Worm (Caenorhabditis elegans) whole organism, early embryonic: ENCODE measurements around the gene Y62E10A.13.

ENCODE experiments used
- B0310.2 ChIP-seq: sonication (generic microtip); optimal IDR thresholded peaks from 2 replicates; lab custom pipeline; 2016; ENCODE audit warnings: mild to moderate bottlenecking, missing genetic modification characterization, missing compliant biosample characterization
- F13C5.2 ChIP-seq: sonication (generic microtip); optimal IDR thresholded peaks from 2 replicates; lab custom pipeline; 2017; ENCODE audit warnings: mild to moderate bottlenecking, missing genetic modification characterization, inconsistent platforms, missing compliant biosample characterization
- aly-1 ChIP-seq: sonication (generic microtip); optimal IDR thresholded peaks from 2 replicates; lab custom pipeline; 2016; ENCODE audit warnings: missing genetic modification characterization, missing compliant biosample characterization
- ama-1 ChIP-seq: fragments of 150-350 bp; optimal IDR thresholded peaks from 2 replicates; lab custom pipeline; 2014
- ceh-13 ChIP-seq: fragments of 200-800 bp; sonication (Bioruptor generic); optimal IDR thresholded peaks from 2 replicates; lab custom pipeline; 2018; ENCODE audit warnings: mild to moderate bottlenecking, missing genetic modification characterization, missing compliant biosample characterization
- ceh-36 ChIP-seq: sonication (generic microtip); optimal IDR thresholded peaks from 2 replicates; lab custom pipeline; 2016; ENCODE audit warnings: missing genetic modification characterization, inconsistent platforms, missing compliant biosample characterization
- ets-7 ChIP-seq: sonication (generic microtip); optimal IDR thresholded peaks from 2 replicates; lab custom pipeline; 2016; ENCODE audit warnings: missing genotype, missing genetic modification characterization, missing compliant biosample characterization
- flt-1 ChIP-seq: fragments of 200-800 bp; sonication (Bioruptor generic); IDR thresholded peaks from 2 replicates; pipeline ENCODE4 v1.3.6; 2022; ENCODE audit warnings: missing genetic modification characterization, missing compliant biosample characterization
- hmbx-1 ChIP-seq: sonication (generic microtip); optimal IDR thresholded peaks from 2 replicates; lab custom pipeline; 2016; ENCODE audit warnings: mild to moderate bottlenecking, missing genetic modification characterization, missing compliant biosample characterization
- hmg-4 ChIP-seq: fragments of 200-800 bp; sonication (Bioruptor generic); optimal IDR thresholded peaks from 2 replicates; lab custom pipeline; 2018; ENCODE audit warnings: mild to moderate bottlenecking, missing genetic modification characterization, missing compliant biosample characterization
- hnd-1 ChIP-seq: sonication (generic microtip); optimal IDR thresholded peaks from 2 replicates; lab custom pipeline; 2016; ENCODE audit warnings: missing genetic modification characterization, missing compliant biosample characterization
- pes-1 ChIP-seq: fragments of 200-800 bp; sonication (Bioruptor generic); IDR thresholded peaks from 2 replicates; pipeline ENCODE4 v1.3.6; 2022; ENCODE audit warnings: missing genetic modification reagents, missing genetic modification characterization, missing compliant biosample characterization
- scrt-1 ChIP-seq: fragments of 200-800 bp; sonication (Bioruptor generic); IDR thresholded peaks from 2 replicates; pipeline ENCODE4 v1.3.6; 2022; ENCODE audit warnings: missing genetic modification characterization, missing compliant biosample characterization
- sea-1 ChIP-seq: fragments of 200-800 bp; sonication (Bioruptor generic); conservative IDR thresholded peaks from 2 replicates; pipeline ENCODE4 v1.3.6; 2022; ENCODE audit warnings: missing genetic modification characterization, missing compliant biosample characterization
- tbx-11 ChIP-seq: fragments of 200-800 bp; sonication (Bioruptor generic); IDR thresholded peaks from 2 replicates; pipeline ENCODE4 v1.3.6; 2022; ENCODE audit warnings: missing genetic modification characterization, missing compliant biosample characterization
- tbx-37 ChIP-seq: fragments of 200-800 bp; sonication (Bioruptor generic); conservative IDR thresholded peaks from 2 replicates; pipeline ENCODE4 v1.3.6; 2022; ENCODE audit warnings: missing genetic modification reagents, missing genetic modification characterization, missing compliant biosample characterization
- tra-4 ChIP-seq: sonication (generic microtip); optimal IDR thresholded peaks from 2 replicates; lab custom pipeline; 2017; ENCODE audit warnings: missing genetic modification characterization, missing compliant biosample characterization

The Y62E10A.13 gene

DNA sequence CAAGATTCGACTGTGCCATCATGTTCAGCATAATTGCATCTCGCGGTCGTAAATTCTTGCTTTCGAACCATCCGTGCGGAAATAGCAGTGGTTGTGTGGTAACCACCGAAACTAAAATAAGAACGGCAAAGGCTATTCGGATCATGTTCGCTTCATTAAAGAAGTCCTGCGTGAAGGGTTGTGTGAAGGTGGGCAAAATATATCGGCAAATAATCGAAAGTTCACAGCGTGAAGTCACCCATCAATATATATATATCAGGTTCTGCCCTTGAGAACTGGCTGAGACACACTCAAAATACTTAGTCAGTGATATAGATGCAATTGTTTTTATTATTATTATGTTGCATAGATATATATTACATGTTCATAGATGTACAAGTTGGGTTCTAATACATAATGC lies 9.2 kb upstream of the Y62E10A.13 start, which contains the start of gene Y62E10A.19:
TSS of gene Y62E10A.19 (minus strand) at position 289 of the 400 bp plus-strand sequence.
- no peak for TF ChIP-seq pes-1 (GFP tag; lab: Robert Waterston, UW)
- no peak for TF ChIP-seq ceh-13 (GFP tag; lab: Kevin White, UChicago)
- TF ChIP-seq ceh-36 = no peak

DNA sequence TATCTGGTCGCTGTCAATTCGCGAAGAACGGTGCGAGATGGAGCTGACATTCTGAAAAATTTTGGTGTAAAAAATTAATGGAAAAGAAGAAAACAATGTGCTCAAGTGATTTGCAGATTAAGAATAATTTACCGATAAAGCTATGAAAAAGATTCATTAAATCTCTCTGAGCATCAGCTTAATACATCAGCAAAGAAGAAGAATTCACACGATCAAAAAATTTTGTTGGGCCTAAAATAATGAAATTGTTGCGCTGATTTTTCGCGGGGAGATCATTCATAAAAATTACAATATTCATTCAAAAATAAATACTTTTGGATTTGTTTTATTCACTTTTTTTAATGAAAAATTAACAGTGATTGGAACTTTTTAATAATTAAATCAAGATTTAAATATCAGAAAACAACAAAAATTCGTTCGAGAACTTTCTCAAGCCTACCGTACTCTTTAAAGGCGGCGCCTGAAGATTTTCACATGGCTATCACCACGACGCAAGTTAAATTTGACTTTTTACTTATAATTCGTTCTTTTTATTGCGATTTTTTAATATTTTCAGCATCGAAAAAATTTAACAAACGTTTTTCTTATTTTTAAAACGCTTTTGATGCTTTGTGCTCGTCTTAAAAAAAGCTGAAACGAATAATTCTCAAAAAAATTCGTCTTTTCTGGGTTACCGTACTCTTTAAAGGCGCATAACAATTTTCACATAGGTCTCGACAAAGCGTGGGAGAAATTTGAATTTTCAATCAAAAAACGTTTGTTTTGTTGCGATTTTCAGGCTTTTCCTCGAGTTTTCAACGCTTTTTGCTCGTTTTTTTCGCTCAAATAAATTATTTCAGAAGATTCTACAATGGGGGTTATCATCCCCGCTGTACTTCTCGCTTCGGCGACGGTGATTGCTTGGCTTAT lies 1.9 kb upstream of the Y62E10A.13 start, which contains the start of the genes memi-2 and cyp-31A5:
TSS of gene memi-2 (minus strand) at position 51 of the 909 bp plus-strand sequence.
TSS of gene cyp-31A5 (plus strand) at position 834 of the 909 bp plus-strand sequence.
- TF ChIP-seq pes-1 (GFP tag; lab: Robert Waterston, UW) (no peak), ets-7 (tag; lab: Kevin White, UChicago) (no peak), hmbx-1 (tag; lab: Kevin White, UChicago) (no peak), hmg-4 (GFP tag; lab: Kevin White, UChicago) (no peak), aly-1 (tag; lab: Kevin White, UChicago) (no peak), ceh-13 (GFP tag; lab: Kevin White, UChicago) (no peak), hnd-1 (tag; lab: Kevin White, UChicago) (no peak), F13C5.2 (tag; lab: Kevin White, UChicago) (no peak), tra-4 (tag; lab: Kevin White, UChicago) (no peak), tbx-37 (no peak), ceh-36 (no peak), sea-1 (no peak), scrt-1 (no peak), tbx-11 (no peak), ama-1 (lab: Kevin White, UChicago) (no peak), flt-1 (GFP tag; lab: Robert Waterston, UW) (no peak), B0310.2 (tag; lab: Kevin White, UChicago) (no peak)

- TF ChIP-seq hnd-1 (tag; lab: Kevin White, UChicago) (no peak), ama-1 (lab: Kevin White, UChicago) (no peak)
Measured at ce11 chrIV:13396375-13396774, 2.5 kb downstream of the Y62E10A.13 start.

DNA sequence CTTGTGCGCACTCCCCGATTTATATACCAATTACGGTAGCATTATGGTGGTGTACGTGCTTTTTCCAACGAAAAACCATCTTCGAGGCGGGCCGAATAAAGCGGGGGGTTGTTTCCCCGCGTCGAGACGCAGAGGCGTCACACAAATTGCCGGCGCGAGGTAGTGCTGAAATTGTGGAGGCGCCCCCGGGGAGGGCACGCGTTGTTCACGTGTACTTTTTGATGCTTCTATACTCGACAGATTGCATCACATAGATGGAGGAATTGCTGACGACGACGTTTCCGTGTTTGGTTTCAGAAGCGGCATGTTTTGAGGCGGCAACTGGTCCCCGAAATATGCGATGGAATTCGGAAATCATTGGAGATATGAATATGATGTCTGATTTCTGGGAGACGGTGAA lies 3.6 kb downstream of the Y62E10A.13 start:
- TF ChIP-seq aly-1 (tag; lab: Kevin White, UChicago) = no peak
- peak; percentile 53 for TF ChIP-seq hmg-4 (GFP tag; lab: Kevin White, UChicago)
- peak; percentile 10 for TF ChIP-seq F13C5.2 (tag; lab: Kevin White, UChicago)

- no peak for TF ChIP-seq hmg-4 (GFP tag; lab: Kevin White, UChicago)
- TF ChIP-seq sea-1 = no peak
- no peak for TF ChIP-seq tbx-11
- no peak for TF ChIP-seq pes-1 (GFP tag; lab: Robert Waterston, UW)
- no peak for TF ChIP-seq ceh-36
- TF ChIP-seq hmbx-1 (tag; lab: Kevin White, UChicago) = no peak
- no peak for TF ChIP-seq B0310.2 (tag; lab: Kevin White, UChicago)
- TF ChIP-seq tbx-37 = no peak
- no peak for TF ChIP-seq aly-1 (tag; lab: Kevin White, UChicago)
- no peak for TF ChIP-seq tra-4 (tag; lab: Kevin White, UChicago)
- TF ChIP-seq hnd-1 (tag; lab: Kevin White, UChicago) = no peak
- no peak for TF ChIP-seq ama-1 (lab: Kevin White, UChicago)
- no peak for TF ChIP-seq scrt-1
- no peak for TF ChIP-seq ceh-13 (GFP tag; lab: Kevin White, UChicago)
- no peak for TF ChIP-seq ets-7 (tag; lab: Kevin White, UChicago)
- no peak for TF ChIP-seq F13C5.2 (tag; lab: Kevin White, UChicago)
- no peak for TF ChIP-seq flt-1 (GFP tag; lab: Robert Waterston, UW)
Measured at ce11 chrIV:13394686-13395085, 4.2 kb downstream of the Y62E10A.13 start.

DNA sequence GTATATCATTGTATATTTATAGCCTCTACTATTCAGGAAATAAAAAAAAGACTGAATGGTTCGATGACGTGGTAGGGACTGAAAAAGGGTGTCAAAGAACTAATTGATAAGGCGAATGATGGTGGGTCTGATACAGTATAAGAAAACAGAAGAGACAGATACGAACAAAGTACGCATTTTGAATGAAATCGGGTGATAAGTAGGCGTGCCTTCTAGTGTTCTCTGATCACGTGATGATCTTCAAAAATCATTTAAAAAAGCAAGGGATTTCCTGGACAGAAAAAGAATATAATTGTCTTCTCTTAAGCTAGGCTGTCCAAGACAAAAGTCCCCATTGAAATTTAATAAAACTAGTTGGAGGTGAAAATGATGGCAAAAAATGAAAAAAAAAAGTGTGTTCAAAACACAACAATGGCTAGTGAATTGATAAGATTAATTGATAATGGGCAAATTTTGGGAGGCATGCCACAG lies 5.6 kb downstream of the Y62E10A.13 start:
- no peak for TF ChIP-seq scrt-1

DNA sequence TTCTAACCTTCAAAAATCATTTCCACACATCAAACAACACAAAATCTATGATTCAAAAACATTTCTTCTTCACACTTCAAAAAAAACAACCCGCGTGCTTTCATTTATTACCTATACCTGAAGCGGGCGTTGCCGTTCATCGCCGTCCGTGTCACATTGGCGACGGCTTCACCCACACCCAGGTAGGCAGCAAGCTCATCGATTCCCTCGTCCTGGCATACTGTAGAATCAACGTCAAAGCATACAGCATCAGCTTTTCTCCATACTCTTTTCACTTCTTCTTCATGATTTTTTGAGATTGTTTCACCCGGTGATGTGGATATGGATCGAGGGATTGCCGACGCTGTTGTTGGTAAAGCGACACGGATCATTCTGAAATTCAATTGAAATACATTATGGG lies 6.6 kb downstream of the Y62E10A.13 start:
- TF ChIP-seq tbx-37 (no peak), tbx-11 (no peak), ceh-13 (GFP tag; lab: Kevin White, UChicago) (no peak), tra-4 (tag; lab: Kevin White, UChicago) (no peak), B0310.2 (tag; lab: Kevin White, UChicago) (no peak), ets-7 (tag; lab: Kevin White, UChicago) (no peak), sea-1 (no peak)

- TF ChIP-seq hnd-1 (tag; lab: Kevin White, UChicago) = no peak
Measured at ce11 chrIV:13390770-13391169, 8.1 kb downstream of the Y62E10A.13 start.

- TF ChIP-seq hnd-1 (tag; lab: Kevin White, UChicago) (no peak), scrt-1 (no peak), ets-7 (tag; lab: Kevin White, UChicago) (no peak), flt-1 (GFP tag; lab: Robert Waterston, UW) (no peak), tbx-11 (no peak), tra-4 (tag; lab: Kevin White, UChicago) (no peak), B0310.2 (tag; lab: Kevin White, UChicago) (no peak), ama-1 (lab: Kevin White, UChicago) (no peak), F13C5.2 (tag; lab: Kevin White, UChicago) (no peak), aly-1 (tag; lab: Kevin White, UChicago) (no peak), ceh-13 (GFP tag; lab: Kevin White, UChicago) (no peak), ceh-36 (no peak), tbx-37 (no peak), hmbx-1 (tag; lab: Kevin White, UChicago) (no peak), hmg-4 (GFP tag; lab: Kevin White, UChicago) (no peak), sea-1 (no peak), pes-1 (GFP tag; lab: Robert Waterston, UW) (no peak)
Measured at ce11 chrIV:13389237-13389636, 9.6 kb downstream of the Y62E10A.13 start.
